Worm (Caenorhabditis elegans): Measurements from ENCODE around the gene glb-30.
A peak's percentile ranks its signal among the peaks of the same experiment; 100 is the strongest.

The glb-30 gene

DNA sequence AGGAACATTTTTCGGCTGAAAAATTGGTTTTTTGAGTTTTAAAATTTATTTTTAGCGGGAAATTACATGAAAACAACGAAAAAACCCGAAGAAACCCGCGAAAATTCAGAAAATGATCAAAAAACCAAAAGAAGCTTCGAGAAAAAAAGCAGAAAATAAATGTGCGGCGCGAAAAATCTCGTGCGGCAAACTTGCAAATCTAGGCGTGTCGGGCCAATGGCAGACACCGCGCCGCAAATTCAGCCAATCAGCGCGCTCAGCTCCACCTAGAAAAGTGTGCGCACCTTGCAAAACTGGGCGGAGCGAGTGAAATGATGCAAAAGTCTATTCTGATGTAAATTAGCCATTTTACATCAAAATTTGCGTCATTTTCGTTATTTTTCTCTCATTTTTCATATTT, 49.5 kb downstream of the glb-30 start, which contains the start of gene Y22D7AL.10 (continued):
- TF ChIP-seq ceh-45 (GFP tag; IDR thresholded peaks at IDR 0.05) (0 out of 2 replicates have a peak, but pooled peaks have one; percentile 63), fkh-6 (tag; optimal IDR thresholded peaks at IDR 0.05) (peak; percentile 76), ttx-3 (tag; optimal IDR thresholded peaks at IDR 0.05) (peak; percentile 79), pag-3 (tag; optimal IDR thresholded peaks at IDR 0.05; ENCODE audit: borderline replicate concordance) (no peak), dmd-4 (tag; optimal IDR thresholded peaks at IDR 0.05; ENCODE audit: borderline replicate concordance) (peak; percentile 41), T23F11.4 (GFP tag; optimal IDR thresholded peaks at IDR 0.05) (peak; percentile 72), pax-1 (tag; optimal IDR thresholded peaks at IDR 0.05) (peak; percentile 93), tbx-2 (tag; optimal IDR thresholded peaks at IDR 0.05) (peak; percentile 97), ceh-19 (GFP tag; optimal IDR thresholded peaks at IDR 0.05) (peak; percentile 87), pha-2 (tag; optimal IDR thresholded peaks at IDR 0.05) (peak; percentile 84), C38D4.7 (GFP tag; optimal IDR thresholded peaks at IDR 0.05) (peak; percentile 66), sdc-2 (tag; optimal IDR thresholded peaks at IDR 0.05) (peak; percentile 73), ceh-2 (tag; optimal IDR thresholded peaks at IDR 0.05) (peak; percentile 85), elt-4 (tag; optimal IDR thresholded peaks at IDR 0.05) (no peak), unc-3 (GFP tag; conservative IDR thresholded peaks at IDR 0.05) (0 out of 2 replicates have a peak, but pooled peaks have one; percentile 45), unc-3 (tag; optimal IDR thresholded peaks at IDR 0.05) (peak; percentile 82), eyg-1 (tag; optimal IDR thresholded peaks at IDR 0.05) (peak; percentile 83), dve-1 (tag; optimal IDR thresholded peaks at IDR 0.05) (peak; percentile 83), fkh-10 (GFP tag; optimal IDR thresholded peaks at IDR 0.05) (peak; percentile 55), pqm-1 (tag; optimal IDR thresholded peaks at IDR 0.05) (peak; percentile 80), hlh-6 (tag; optimal IDR thresholded peaks at IDR 0.05) (peak; percentile 82), odd-2 (tag; optimal IDR thresholded peaks at IDR 0.05) (peak; percentile 45), Y22D7AL.16 (tag; optimal IDR thresholded peaks at IDR 0.05) (peak; percentile 20), fax-1 (tag; optimal IDR thresholded peaks at IDR 0.05) (peak; percentile 80), ceh-6 (GFP tag; optimal IDR thresholded peaks at IDR 0.05) (peak; percentile 66), C08G9.2 (tag; optimal IDR thresholded peaks at IDR 0.05) (peak; percentile 85), ceh-30 (tag; optimal IDR thresholded peaks at IDR 0.05) (no peak), ets-4 (tag; optimal IDR thresholded peaks at IDR 0.05) (peak; percentile 49), hlh-15 (tag; optimal IDR thresholded peaks at IDR 0.05) (peak; percentile 7), K02D7.2 (tag; optimal IDR thresholded peaks at IDR 0.05) (peak; percentile 82), nhr-11 (tag; optimal IDR thresholded peaks at IDR 0.05) (no peak), ceh-9 (tag; optimal IDR thresholded peaks at IDR 0.05) (no peak), hlh-30 (tag; optimal IDR thresholded peaks at IDR 0.05; ENCODE audit: insufficient read depth) (peak; percentile 81), pat-9 (tag; optimal IDR thresholded peaks at IDR 0.05) (peak; percentile 91), K09A11.1 (tag; optimal IDR thresholded peaks at IDR 0.05; ENCODE audit: insufficient read depth) (peak; percentile 92), ahr-1 (tag; optimal IDR thresholded peaks at IDR 0.05) (peak; percentile 59), unc-86 (tag; optimal IDR thresholded peaks at IDR 0.05) (peak; percentile 94), nhr-232 (tag; optimal IDR thresholded peaks at IDR 0.05) (peak; percentile 59), madf-2 (tag; optimal IDR thresholded peaks at IDR 0.05) (peak; percentile 72), tbx-7 (tag; optimal IDR thresholded peaks at IDR 0.05) (peak; percentile 66), unc-55 (GFP tag; optimal IDR thresholded peaks at IDR 0.05) (no peak), F13H6.1 (tag; optimal IDR thresholded peaks at IDR 0.05) (peak; percentile 80), ztf-16 (tag; optimal IDR thresholded peaks at IDR 0.05) (peak; percentile 89), zip-5 (tag; optimal IDR thresholded peaks at IDR 0.05) (peak; percentile 48), ceh-31 (tag; optimal IDR thresholded peaks at IDR 0.05) (peak; percentile 95), npax-4 (tag; optimal IDR thresholded peaks at IDR 0.05) (peak; percentile 36), mec-3 (tag; optimal IDR thresholded peaks at IDR 0.05; ENCODE audit: borderline replicate concordance) (no peak), ama-1 (optimal IDR thresholded peaks at IDR 0.05) (no peak), rnt-1 (tag; optimal IDR thresholded peaks at IDR 0.05) (peak; percentile 96), unc-42 (tag; optimal IDR thresholded peaks at IDR 0.05) (peak; percentile 89), gmeb-2 (tag; optimal IDR thresholded peaks at IDR 0.05) (peak; percentile 74), ceh-14 (tag; optimal IDR thresholded peaks at IDR 0.05) (peak; percentile 90)
